Fruit fly (Drosophila melanogaster) whole organism, embryonic: ENCODE data around the gene CG43702.

Experiments
- Blimp-1 ChIP-seq: fragments of 200-800 bp; sonication (Bioruptor generic); optimal IDR thresholded peaks from 3 replicates; lab custom pipeline; 2018; ENCODE audit warnings: missing biosample characterization, missing genetic modification characterization, mild to moderate bottlenecking, moderate library complexity, missing genetic modification reagents
- CG10565 ChIP-seq: fragments of 200-800 bp; sonication (Bioruptor generic); optimal IDR thresholded peaks from 3 replicates; lab custom pipeline; 2016; ENCODE audit warnings: missing biosample characterization, mild to moderate bottlenecking, missing genetic modification characterization
- CG11560 ChIP-seq: fragments of 200-800 bp; sonication (Bioruptor generic); IDR thresholded peaks from 3 replicates; pipeline ENCODE4 v1.3.6; 2022; ENCODE audit warnings: missing biosample characterization, missing genetic modification characterization
- CG14860 ChIP-seq: fragments of 200-800 bp; sonication (Bioruptor generic); IDR thresholded peaks from 3 replicates; pipeline ENCODE4 v1.3.6; 2022; ENCODE audit warnings: missing biosample characterization, missing genetic modification characterization; ENCODE audit not compliant: partially characterized antibody
- CG1602 ChIP-seq: fragments of 200-800 bp; sonication (Bioruptor generic); optimal IDR thresholded peaks from 3 replicates; lab custom pipeline; 2016; ENCODE audit warnings: missing biosample characterization, missing genetic modification characterization
- CG1603 ChIP-seq: fragments of 200-800 bp; sonication (Bioruptor generic); optimal IDR thresholded peaks from 2 replicates; lab custom pipeline; 2019; ENCODE audit warnings: missing biosample characterization, mild to moderate bottlenecking, missing genetic modification characterization, moderate library complexity
- CG16813 ChIP-seq: fragments of 200-800 bp; sonication (Bioruptor generic); IDR thresholded peaks from 3 replicates; pipeline ENCODE4 v1.3.6; 2022; ENCODE audit warnings: missing biosample characterization, missing genetic modification characterization; ENCODE audit not compliant: partially characterized antibody
- CG18599 ChIP-seq: fragments of 200-800 bp; sonication (Bioruptor generic); optimal IDR thresholded peaks from 3 replicates; lab custom pipeline; 2017; ENCODE audit warnings: missing biosample characterization, missing genetic modification characterization, mild to moderate bottlenecking, moderate library complexity, missing genetic modification reagents
- CG18764 ChIP-seq: fragments of 200-800 bp; sonication (Bioruptor generic); optimal IDR thresholded peaks from 3 replicates; lab custom pipeline; 2016; ENCODE audit warnings: missing biosample characterization, missing genetic modification characterization
- CG2678 ChIP-seq: fragments of 200-800 bp; sonication (Bioruptor generic); optimal IDR thresholded peaks from 3 replicates; lab custom pipeline; 2019; ENCODE audit warnings: missing biosample characterization, mild to moderate bottlenecking, missing genetic modification characterization, moderate library complexity
- CG2712 ChIP-seq: fragments of 200-800 bp; optimal IDR thresholded peaks from 3 replicates; lab custom pipeline; 2019; ENCODE audit warnings: missing biosample characterization, mild to moderate bottlenecking, missing genetic modification characterization, moderate library complexity
- CG2875 ChIP-seq: fragments of 200-800 bp; sonication (Bioruptor generic); optimal IDR thresholded peaks from 2 replicates; lab custom pipeline; 2017; ENCODE audit warnings: missing biosample characterization, mild to moderate bottlenecking, missing genetic modification characterization, missing genetic modification reagents
- CG3163 ChIP-seq: fragments of 200-800 bp; sonication (Bioruptor generic); optimal IDR thresholded peaks from 3 replicates; lab custom pipeline; 2016; ENCODE audit warnings: missing biosample characterization, missing genetic modification characterization
- CG32767 ChIP-seq: fragments of 200-800 bp; sonication (Bioruptor generic); IDR thresholded peaks from 2 replicates; pipeline ENCODE4 v1.3.6; 2022; ENCODE audit warnings: missing biosample characterization, missing genetic modification characterization
- CG3726 ChIP-seq: fragments of 200-800 bp; sonication (Bioruptor generic); IDR thresholded peaks from 3 replicates; pipeline ENCODE4, ENCODE4 v1.3.6; 2022; ENCODE audit warnings: missing biosample characterization, missing genetic modification characterization
- CG4328 ChIP-seq: fragments of 200-800 bp; sonication (Bioruptor generic); optimal IDR thresholded peaks from 3 replicates; lab custom pipeline; 2017; ENCODE audit warnings: missing biosample characterization, missing genetic modification reagents, missing genetic modification characterization
- CG5180 ChIP-seq: fragments of 200-800 bp; sonication (Bioruptor generic); optimal IDR thresholded peaks from 3 replicates; lab custom pipeline; 2017; ENCODE audit warnings: missing biosample characterization, missing genetic modification characterization, mild to moderate bottlenecking, moderate library complexity, missing genetic modification reagents
- CG6254 ChIP-seq: fragments of 200-800 bp; sonication (Bioruptor generic); optimal IDR thresholded peaks from 3 replicates; lab custom pipeline; 2017; ENCODE audit warnings: mild to moderate bottlenecking, missing biosample characterization, missing genetic modification reagents, missing genetic modification characterization
- CG6854 ChIP-seq: fragments of 200-800 bp; sonication (Bioruptor generic); optimal IDR thresholded peaks from 3 replicates; lab custom pipeline; 2017; ENCODE audit warnings: missing biosample characterization, mild to moderate bottlenecking, missing genetic modification characterization
- CG7928 ChIP-seq: fragments of 200-800 bp; sonication (Bioruptor generic); optimal IDR thresholded peaks from 2 replicates; lab custom pipeline; 2017; ENCODE audit warnings: missing biosample characterization, mild to moderate bottlenecking, missing genetic modification characterization
- CG8765 ChIP-seq: fragments of 200-800 bp; sonication (Bioruptor generic); IDR thresholded peaks from 2 replicates; pipeline ENCODE4 v1.3.6; 2022; ENCODE audit warnings: missing biosample characterization, missing genetic modification characterization
- Dp ChIP-seq: fragments of 200-800 bp; sonication (Bioruptor generic); optimal IDR thresholded peaks from 2 replicates; lab custom pipeline; 2018; ENCODE audit warnings: missing biosample characterization, mild to moderate bottlenecking, missing genetic modification characterization, moderate library complexity
- E2f1 ChIP-seq: fragments of 200-800 bp; sonication (Bioruptor generic); IDR thresholded peaks from 2 replicates; pipeline ENCODE4 v1.3.6; 2022; ENCODE audit warnings: missing biosample characterization, missing genetic modification characterization
- Elba2 ChIP-seq: fragments of 200-800 bp; sonication (Bioruptor generic); optimal IDR thresholded peaks from 3 replicates; lab custom pipeline; 2016; ENCODE audit warnings: missing biosample characterization, missing genetic modification characterization
- Fer1 ChIP-seq: fragments of 200-800 bp; sonication (Bioruptor generic); optimal IDR thresholded peaks from 2 replicates; lab custom pipeline; 2017; ENCODE audit warnings: missing biosample characterization, mild to moderate bottlenecking, missing genetic modification characterization
- Kr ChIP-seq: fragments of 200-800 bp; sonication (Bioruptor generic); optimal IDR thresholded peaks from 2 replicates; lab custom pipeline; 2017; ENCODE audit warnings: missing biosample characterization, mild to moderate bottlenecking, missing genetic modification characterization
- MTF-1 ChIP-seq: fragments of 200-800 bp; sonication (Bioruptor generic); optimal IDR thresholded peaks from 2 replicates; lab custom pipeline; 2018; ENCODE audit warnings: missing biosample characterization, mild to moderate bottlenecking, missing genetic modification characterization, borderline replicate concordance
- Rx ChIP-seq: fragments of 200-800 bp; sonication (Bioruptor generic); IDR thresholded peaks from 2 replicates; pipeline ENCODE4 v1.3.6; 2022; ENCODE audit warnings: missing biosample characterization, missing genetic modification characterization
- Side ChIP-seq: fragments of 200-800 bp; sonication (Bioruptor generic); optimal IDR thresholded peaks from 2 replicates; lab custom pipeline; 2016; ENCODE audit warnings: missing biosample characterization, missing genetic modification characterization
- Xrp1 ChIP-seq: fragments of 200-800 bp; sonication (Bioruptor generic); IDR thresholded peaks from 2 replicates; pipeline ENCODE4 v1.3.6; 2022; ENCODE audit warnings: missing biosample characterization, missing genetic modification characterization
- abd-A ChIP-seq: fragments of 200-800 bp; sonication (Bioruptor generic); optimal IDR thresholded peaks from 3 replicates; lab custom pipeline; 2019; ENCODE audit warnings: missing biosample characterization, mild to moderate bottlenecking, missing genetic modification characterization, moderate library complexity
- amos ChIP-seq: fragments of 200-800 bp; sonication (Bioruptor generic); IDR thresholded peaks from 2 replicates; pipeline ENCODE4 v1.3.6; 2022; ENCODE audit warnings: missing biosample characterization, missing genetic modification characterization; ENCODE audit not compliant: partially characterized antibody
- ash1 ChIP-seq: fragments of 200-800 bp; sonication (Bioruptor generic); optimal IDR thresholded peaks from 2 replicates; lab custom pipeline; 2018; ENCODE audit warnings: missing biosample characterization, mild to moderate bottlenecking, missing genetic modification characterization
- br ChIP-seq: fragments of >200 bp; optimal IDR thresholded peaks from 2 replicates; lab custom pipeline; 2017
- dan ChIP-seq: fragments of 200-800 bp; sonication (Bioruptor generic); IDR thresholded peaks from 2 replicates; pipeline ENCODE4 v1.3.6; 2022; ENCODE audit warnings: missing biosample characterization, missing genetic modification characterization
- dm ChIP-seq: fragments of 200-800 bp; sonication (Bioruptor generic); optimal IDR thresholded peaks from 3 replicates; lab custom pipeline; 2016; ENCODE audit warnings: missing biosample characterization, missing genetic modification characterization
- grau ChIP-seq: fragments of 200-800 bp; optimal IDR thresholded peaks from 3 replicates; lab custom pipeline; 2019; ENCODE audit warnings: missing biosample characterization, mild to moderate bottlenecking, missing genetic modification characterization, moderate library complexity
- grn ChIP-seq: fragments of 200-800 bp; sonication (Bioruptor generic); optimal IDR thresholded peaks from 3 replicates; lab custom pipeline; 2017; ENCODE audit warnings: missing biosample characterization, missing genetic modification characterization
- gsb ChIP-seq: fragments of 200-800 bp; sonication (Bioruptor generic); IDR thresholded peaks from 2 replicates; pipeline ENCODE4 v1.3.6; 2022; ENCODE audit warnings: missing biosample characterization, missing genetic modification characterization
- gsb-n ChIP-seq: fragments of 200-800 bp; sonication (Bioruptor generic); optimal IDR thresholded peaks from 3 replicates; lab custom pipeline; 2018; ENCODE audit warnings: missing biosample characterization, mild to moderate bottlenecking, missing genetic modification characterization
- h ChIP-seq: fragments of >200 bp; optimal IDR thresholded peaks from 2 replicates; lab custom pipeline; 2017
- hth ChIP-seq: fragments of >200 bp; optimal IDR thresholded peaks from 2 replicates; lab custom pipeline; 2017; ENCODE audit warnings: inconsistent platforms
- kni ChIP-seq: fragments of 200-800 bp; sonication (Bioruptor generic); optimal IDR thresholded peaks from 3 replicates; lab custom pipeline; 2017; ENCODE audit warnings: mild to moderate bottlenecking, missing biosample characterization, missing genetic modification reagents, missing genetic modification characterization
- knrl ChIP-seq: fragments of 200-800 bp; sonication (Bioruptor generic); IDR thresholded peaks from 3 replicates; pipeline ENCODE4 v1.3.6; 2022; ENCODE audit warnings: missing biosample characterization, missing genetic modification characterization; ENCODE audit not compliant: partially characterized antibody
- luna ChIP-seq: fragments of 200-800 bp; sonication (Bioruptor generic); optimal IDR thresholded peaks from 2 replicates; lab custom pipeline; 2016; ENCODE audit warnings: missing biosample characterization, missing genetic modification characterization
- nau ChIP-seq: fragments of 200-800 bp; sonication (Bioruptor generic); optimal IDR thresholded peaks from 3 replicates; lab custom pipeline; 2017; ENCODE audit warnings: missing biosample characterization, mild to moderate bottlenecking, missing genetic modification characterization, missing genetic modification reagents
- onecut ChIP-seq: fragments of 200-800 bp; sonication (Bioruptor generic); IDR thresholded peaks from 2 replicates; pipeline ENCODE4 v1.3.6; 2022; ENCODE audit warnings: missing biosample characterization, missing genetic modification characterization
- sqz ChIP-seq: fragments of 200-800 bp; sonication (Bioruptor generic); optimal IDR thresholded peaks from 3 replicates; lab custom pipeline; 2018; ENCODE audit warnings: missing biosample characterization, mild to moderate bottlenecking, missing genetic modification characterization
- sug ChIP-seq: fragments of 200-800 bp; optimal IDR thresholded peaks from 2 replicates; lab custom pipeline; 2019; ENCODE audit warnings: missing biosample characterization, mild to moderate bottlenecking, missing genetic modification characterization, moderate library complexity
- ttk ChIP-seq: fragments of 200-800 bp; sonication (Bioruptor generic); IDR thresholded peaks from 2 replicates; pipeline ENCODE4 v2.1.2; 2022; ENCODE audit warnings: missing biosample characterization, missing genetic modification characterization
- usp ChIP-seq: fragments of >200 bp; optimal IDR thresholded peaks from 2 replicates; lab custom pipeline; 2017; ENCODE audit warnings: missing biosample characterization, missing genetic modification characterization
- vnd ChIP-seq: fragments of 200-800 bp; sonication (Bioruptor generic); IDR thresholded peaks from 3 replicates; pipeline ENCODE4 v1.3.6; 2022; ENCODE audit warnings: missing biosample characterization, missing genetic modification characterization; ENCODE audit not compliant: partially characterized antibody

The CG43702 gene

dm6 chr3L:21275921-21276295 lies 22.6 kb upstream of the CG43702 start:
- TF ChIP-seq CG18599 (GFP tag; lab: Kevin White, UChicago) (no peak), CG3726 (GFP tag; lab: Robert Waterston, UW) (no peak), CG18764 (no peak), CG5180 (GFP tag; lab: Kevin White, UChicago) (no peak), h (lab: Kevin White, UChicago) (no peak), CG10565 (GFP tag; lab: Kevin White, UChicago) (no peak), CG6254 (no peak), CG7928 (GFP tag; lab: Kevin White, UChicago) (no peak), Dp (GFP tag; lab: Kevin White, UChicago) (no peak), Rx (GFP tag; lab: Robert Waterston, UW) (no peak), CG1603 (tag; lab: Kevin White, UChicago) (no peak), dan (GFP tag; lab: Robert Waterston, UW) (no peak), usp (GFP tag; lab: Kevin White, UChicago) (no peak), CG2678 (tag; lab: Kevin White, UChicago) (no peak), CG2875 (GFP tag; lab: Kevin White, UChicago) (no peak), CG1602 (GFP tag; lab: Kevin White, UChicago) (no peak), knrl (no peak), Elba2 (GFP tag; lab: Kevin White, UChicago) (no peak), onecut (GFP tag; lab: Robert Waterston, UW) (no peak), luna (no peak), CG6854 (GFP tag; lab: Kevin White, UChicago) (no peak), CG16813 (GFP tag; lab: Robert Waterston, UW) (no peak), grn (peak; percentile 92), nau (GFP tag; lab: Kevin White, UChicago) (no peak), CG2712 (tag; lab: Kevin White, UChicago) (no peak), Kr (GFP tag; lab: Kevin White, UChicago) (no peak), CG4328 (GFP tag; lab: Kevin White, UChicago) (no peak), Xrp1 (GFP tag; lab: Robert Waterston, UW) (no peak), MTF-1 (GFP tag; lab: Kevin White, UChicago) (no peak), sqz (no peak), CG32767 (no peak), E2f1 (no peak), br (no peak), amos (GFP tag; lab: Robert Waterston, UW) (no peak), dm (GFP tag; lab: Kevin White, UChicago) (no peak), kni (no peak), ttk (no peak), gsb (no peak), CG3163 (no peak), Side (no peak), abd-A (tag; lab: Kevin White, UChicago) (peak; percentile 4), Fer1 (no peak), CG8765 (GFP tag; lab: Robert Waterston, UW) (no peak), CG11560 (tag; lab: Robert Waterston, UW) (no peak), vnd (GFP tag; lab: Robert Waterston, UW) (0 out of 3 replicates have a peak, but pooled peaks have one; percentile 38), Blimp-1 (GFP tag; lab: Kevin White, UChicago) (no peak), grau (no peak), hth (lab: Kevin White, UChicago) (no peak), ash1 (GFP tag; lab: Kevin White, UChicago) (no peak), sug (tag; lab: Kevin White, UChicago) (peak; percentile 67), gsb-n (tag; lab: Kevin White, UChicago) (no peak), CG14860 (GFP tag; lab: Robert Waterston, UW) (no peak)
